Worm (Caenorhabditis elegans) whole organism, young adult: Measurements from ENCODE around the gene K09C6.3.

ENCODE experiments used
- B0261.1 ChIP-seq: sonication (generic microtip); optimal IDR thresholded peaks from 2 replicates; lab custom pipeline; 2016; ENCODE audit warnings: mild to moderate bottlenecking, missing genetic modification characterization, moderate library complexity, missing compliant biosample characterization
- D2030.7 ChIP-seq: fragments of 200-800 bp; sonication (Bioruptor generic); IDR thresholded peaks from 2 replicates; pipeline ENCODE4 v1.3.6; 2022; ENCODE audit warnings: missing genetic modification reagents, missing genetic modification characterization, missing compliant biosample characterization
- F10E7.11 ChIP-seq: sonication (generic microtip); optimal IDR thresholded peaks from 2 replicates; lab custom pipeline; 2017; ENCODE audit warnings: mild to moderate bottlenecking, missing genetic modification characterization, moderate library complexity, missing compliant biosample characterization
- F22D6.2 ChIP-seq: sonication (generic microtip); optimal IDR thresholded peaks from 2 replicates; lab custom pipeline; 2016; ENCODE audit warnings: mild to moderate bottlenecking, missing genetic modification characterization, missing compliant biosample characterization
- F33H1.4 ChIP-seq: fragments of 200-800 bp; sonication (Bioruptor generic); IDR thresholded peaks from 2 replicates; pipeline ENCODE4 v1.3.6; 2022; ENCODE audit warnings: missing genetic modification reagents, missing genetic modification characterization, missing compliant biosample characterization
- F55B11.4 ChIP-seq: sonication (generic microtip); optimal IDR thresholded peaks from 2 replicates; lab custom pipeline; 2016; ENCODE audit warnings: missing compliant biosample characterization, missing genetic modification characterization, borderline replicate concordance; ENCODE audit not compliant: insufficient read depth
- Y53F4B.3 ChIP-seq: fragments of 200-800 bp; sonication (Bioruptor generic); IDR thresholded peaks from 2 replicates; pipeline ENCODE4 v1.3.6; 2022; ENCODE audit warnings: missing genetic modification reagents, missing genetic modification characterization, missing compliant biosample characterization
- Y56A3A.18 ChIP-seq: fragments of 200-800 bp; sonication (Bioruptor generic); IDR thresholded peaks from 2 replicates; pipeline ENCODE4 v1.3.6; 2022; ENCODE audit warnings: missing genetic modification reagents, missing genetic modification characterization, missing compliant biosample characterization
- Y79H2A.3 ChIP-seq: fragments of 200-800 bp; sonication (Bioruptor generic); conservative IDR thresholded peaks from 2 replicates; pipeline ENCODE4 v1.3.6; 2022; ENCODE audit warnings: missing genetic modification reagents, missing genetic modification characterization, missing compliant biosample characterization
- ZK185.1 ChIP-seq: sonication (generic microtip); optimal IDR thresholded peaks from 2 replicates; lab custom pipeline; 2016; ENCODE audit warnings: mild to moderate bottlenecking, missing genetic modification characterization, missing compliant biosample characterization; ENCODE audit not compliant: poor library complexity, severe bottlenecking
- ama-1 ChIP-seq, 3 experiments: fragments of 150-350 bp in 1 of 3; sonication (generic microtip) in 2 of 3; optimal IDR thresholded peaks; 2 replicates each; lab custom pipeline; 2014 to 2018; ENCODE audit warnings: missing biosample characterization in 2 of 3, missing genetic modification characterization in 2 of 3, missing genetic modification reagents in 2 of 3
- attf-3 ChIP-seq: fragments of 200-800 bp; sonication (Bioruptor generic); conservative IDR thresholded peaks from 2 replicates; pipeline ENCODE4 v1.3.6; 2022; ENCODE audit warnings: missing genetic modification reagents, missing genetic modification characterization, missing compliant biosample characterization
- bed-1 ChIP-seq: fragments of 200-800 bp; sonication (Bioruptor generic); IDR thresholded peaks from 2 replicates; pipeline ENCODE4 v1.3.6; 2022; ENCODE audit warnings: missing genetic modification reagents, missing genetic modification characterization, missing compliant biosample characterization
- ccch-3 ChIP-seq: fragments of 200-800 bp; sonication (Bioruptor generic); optimal IDR thresholded peaks from 2 replicates; lab custom pipeline; 2018; ENCODE audit warnings: mild to moderate bottlenecking, missing genetic modification characterization, missing compliant biosample characterization
- cebp-1 ChIP-seq, 2 experiments: fragments of 200-800 bp in 1 of 2; sonication (Bioruptor generic) in 1 of 2; sonication (generic microtip) in 1 of 2; IDR thresholded peaks in 1 of 2; optimal IDR thresholded peaks in 1 of 2; 2 replicates each; pipeline versions ENCODE4 v1.3.6 to Lab custom; 2017 to 2022; ENCODE audit warnings: missing compliant biosample characterization in 2 of 2, missing genetic modification characterization in 2 of 2, mild to moderate bottlenecking in 1 of 2, missing genetic modification reagents in 1 of 2, moderate library complexity in 1 of 2
- ceh-58 ChIP-seq: fragments of 200-800 bp; sonication (Bioruptor generic); IDR thresholded peaks from 2 replicates; pipeline ENCODE4 v1.3.6; 2022; ENCODE audit warnings: missing genetic modification characterization, missing compliant biosample characterization
- ceh-91 ChIP-seq: fragments of 200-800 bp; sonication (Bioruptor generic); IDR thresholded peaks from 2 replicates; pipeline ENCODE4 v1.3.6; 2022; ENCODE audit warnings: missing genetic modification reagents, missing genetic modification characterization, missing compliant biosample characterization
- die-1 ChIP-seq: sonication (generic microtip); optimal IDR thresholded peaks from 2 replicates; lab custom pipeline; 2016; ENCODE audit warnings: missing genotype, mild to moderate bottlenecking, missing genetic modification characterization, missing compliant biosample characterization
- efl-1 ChIP-seq: fragments of 150-350 bp; optimal IDR thresholded peaks from 2 replicates; lab custom pipeline; 2014; ENCODE audit warnings: missing biosample characterization, missing genetic modification reagents, missing genetic modification characterization
- egl-18 ChIP-seq: fragments of 200-800 bp; sonication (Bioruptor generic); IDR thresholded peaks from 2 replicates; pipeline ENCODE4 v1.3.6; 2022; ENCODE audit warnings: missing genetic modification reagents, missing genetic modification characterization, missing compliant biosample characterization
- him-1 ChIP-seq: sonication (generic microtip); optimal IDR thresholded peaks from 2 replicates; lab custom pipeline; 2016; ENCODE audit warnings: missing genotype, missing genetic modification reagents, missing genetic modification characterization, missing compliant biosample characterization
- hlh-12 ChIP-seq: sonication (generic microtip); optimal IDR thresholded peaks from 2 replicates; lab custom pipeline; 2016; ENCODE audit warnings: missing genetic modification characterization, missing compliant biosample characterization
- hmg-1.2 ChIP-seq: fragments of 200-800 bp; sonication (Bioruptor generic); IDR thresholded peaks from 2 replicates; pipeline ENCODE4 v1.3.6; 2022; ENCODE audit warnings: missing genetic modification reagents, missing genetic modification characterization, missing compliant biosample characterization
- hmg-20 ChIP-seq: fragments of 200-800 bp; sonication (Bioruptor generic); IDR thresholded peaks from 2 replicates; pipeline ENCODE4 v1.3.6; 2022; ENCODE audit warnings: missing genetic modification reagents, missing genetic modification characterization, missing compliant biosample characterization
- hsf-1 ChIP-seq: fragments of 200-800 bp; sonication (Bioruptor generic); IDR thresholded peaks from 2 replicates; pipeline ENCODE4 v1.3.6; 2022; ENCODE audit warnings: missing genetic modification reagents, missing genetic modification characterization, missing compliant biosample characterization
- lin-26 ChIP-seq: fragments of 200-800 bp; sonication (Bioruptor generic); IDR thresholded peaks from 2 replicates; pipeline ENCODE4 v1.3.6; 2022; ENCODE audit warnings: missing genetic modification reagents, missing genetic modification characterization, missing compliant biosample characterization
- lin-40 ChIP-seq: sonication (generic microtip); optimal IDR thresholded peaks from 2 replicates; lab custom pipeline; 2016; ENCODE audit warnings: missing genetic modification characterization, mild to moderate bottlenecking, missing compliant biosample characterization, missing genotype, missing genetic modification reagents
- lsy-27 ChIP-seq: sonication (generic microtip); optimal IDR thresholded peaks from 2 replicates; lab custom pipeline; 2017; ENCODE audit warnings: missing genetic modification characterization, mild to moderate bottlenecking, missing compliant biosample characterization, antibody characterized with exemption, missing genotype, borderline replicate concordance; ENCODE audit not compliant: insufficient read depth
- madf-3 ChIP-seq: fragments of 200-800 bp; sonication (Bioruptor generic); IDR thresholded peaks from 2 replicates; pipeline ENCODE4 v1.3.6; 2022; ENCODE audit warnings: missing genetic modification reagents, missing genetic modification characterization, missing compliant biosample characterization
- madf-6 ChIP-seq: fragments of 200-800 bp; sonication (Bioruptor generic); IDR thresholded peaks from 2 replicates; pipeline ENCODE4 v1.3.6; 2022; ENCODE audit warnings: missing genetic modification reagents, missing genetic modification characterization, missing compliant biosample characterization
- mes-4 ChIP-seq: sonication (generic microtip); optimal IDR thresholded peaks from 2 replicates; lab custom pipeline; 2016; ENCODE audit warnings: missing genotype, missing genetic modification characterization, missing compliant biosample characterization
- mxl-1 ChIP-seq: sonication (generic microtip); optimal IDR thresholded peaks from 2 replicates; lab custom pipeline; 2016; ENCODE audit warnings: missing genetic modification characterization, missing compliant biosample characterization
- nfya-2 ChIP-seq: fragments of 200-800 bp; sonication (Bioruptor generic); IDR thresholded peaks from 2 replicates; pipeline ENCODE4 v1.3.6; 2022; ENCODE audit warnings: missing genetic modification reagents, missing genetic modification characterization, missing compliant biosample characterization
- nfyb-1 ChIP-seq: fragments of 200-800 bp; sonication (Bioruptor generic); IDR thresholded peaks from 2 replicates; pipeline ENCODE4 v1.3.6; 2022; ENCODE audit warnings: missing genetic modification reagents, missing genetic modification characterization, missing compliant biosample characterization
- rec-8 ChIP-seq, 2 experiments: sonication (generic microtip); optimal IDR thresholded peaks; 2 replicates each; lab custom pipeline; 2016; ENCODE audit warnings: mild to moderate bottlenecking in 2 of 2, missing genetic modification characterization in 2 of 2, missing genetic modification reagents in 2 of 2, missing genotype in 2 of 2, missing biosample characterization in 1 of 2, missing compliant biosample characterization in 1 of 2, moderate library complexity in 1 of 2
- repo-1 ChIP-seq: sonication (generic microtip); optimal IDR thresholded peaks from 2 replicates; lab custom pipeline; 2017; ENCODE audit warnings: mild to moderate bottlenecking, missing genetic modification characterization, missing compliant biosample characterization
- sdz-38 ChIP-seq: sonication (generic microtip); optimal IDR thresholded peaks from 2 replicates; lab custom pipeline; 2016; ENCODE audit warnings: missing genotype, missing genetic modification characterization, missing compliant biosample characterization
- snpc-3.4 ChIP-seq: sonication (generic microtip); optimal IDR thresholded peaks from 2 replicates; lab custom pipeline; 2017; ENCODE audit warnings: missing genetic modification characterization, mild to moderate bottlenecking, missing compliant biosample characterization, antibody characterized with exemption, moderate library complexity, missing genotype, missing genetic modification reagents
- somi-1 ChIP-seq: fragments of 200-800 bp; sonication (Bioruptor generic); optimal IDR thresholded peaks from 2 replicates; lab custom pipeline; 2018; ENCODE audit warnings: mild to moderate bottlenecking, missing genetic modification characterization, missing compliant biosample characterization
- tbp1 ChIP-seq: fragments of 200-800 bp; sonication (Bioruptor generic); optimal IDR thresholded peaks from 2 replicates; lab custom pipeline; 2018; ENCODE audit warnings: mild to moderate bottlenecking, missing genetic modification characterization, missing compliant biosample characterization
- tbx-9 ChIP-seq: sonication (generic microtip); optimal IDR thresholded peaks from 2 replicates; lab custom pipeline; 2016; ENCODE audit warnings: borderline replicate concordance, missing genetic modification characterization, inconsistent platforms, missing compliant biosample characterization
- tlf-1 ChIP-seq: fragments of 200-800 bp; sonication (Bioruptor generic); optimal IDR thresholded peaks from 2 replicates; lab custom pipeline; 2018; ENCODE audit warnings: mild to moderate bottlenecking, missing genetic modification characterization, missing compliant biosample characterization
- unc-62 ChIP-seq: fragments of 150-350 bp; optimal IDR thresholded peaks from 2 replicates; lab custom pipeline; 2014; ENCODE audit warnings: missing biosample characterization, missing genetic modification reagents, missing genetic modification characterization
- zim-3 ChIP-seq: sonication (generic microtip); optimal IDR thresholded peaks from 2 replicates; lab custom pipeline; 2017; ENCODE audit warnings: mild to moderate bottlenecking, missing genetic modification characterization, moderate library complexity, missing compliant biosample characterization
- ztf-22 ChIP-seq: fragments of 200-800 bp; sonication (Bioruptor generic); optimal IDR thresholded peaks from 2 replicates; lab custom pipeline; 2018; ENCODE audit warnings: mild to moderate bottlenecking, missing genetic modification characterization, moderate library complexity, missing compliant biosample characterization
- ztf-26 ChIP-seq: sonication (generic microtip); optimal IDR thresholded peaks from 2 replicates; lab custom pipeline; 2017; ENCODE audit warnings: missing genetic modification characterization, missing compliant biosample characterization
- ztf-28 ChIP-seq: fragments of 200-800 bp; sonication (Bioruptor generic); IDR thresholded peaks from 2 replicates; pipeline ENCODE4 v1.3.6; 2022; ENCODE audit warnings: missing genetic modification reagents, missing genetic modification characterization, missing compliant biosample characterization

The K09C6.3 gene

DNA sequence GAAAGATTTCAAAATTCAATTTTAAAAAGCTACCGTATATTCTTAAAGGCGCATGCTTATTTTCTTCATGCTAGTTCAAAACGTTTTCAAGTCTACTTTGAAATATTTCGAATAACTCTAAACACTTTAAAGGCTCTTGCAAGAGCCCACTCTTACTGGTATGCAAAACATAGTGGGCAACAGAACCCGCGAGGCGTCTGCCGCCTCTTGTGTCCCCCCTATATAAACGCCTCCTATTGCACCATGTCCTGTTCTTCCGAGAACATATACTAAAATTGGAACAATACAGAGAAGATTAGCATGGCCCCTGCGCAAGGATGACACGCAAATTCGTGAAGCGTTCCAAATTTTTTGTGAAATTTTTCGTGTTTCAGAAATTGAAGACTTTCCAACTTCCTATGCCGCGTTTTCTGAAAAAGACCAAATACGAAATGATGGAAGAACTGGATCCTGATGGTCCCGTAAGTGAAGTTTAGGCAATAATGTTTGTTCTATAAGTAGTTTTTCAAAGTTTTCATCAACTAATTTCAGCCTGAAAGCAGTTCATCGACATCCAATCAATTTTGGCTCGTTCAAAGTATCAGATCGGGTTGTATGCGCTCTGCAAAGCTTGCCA is 6.7 kb downstream of the K09C6.3 start (continued):
- peak; percentile 55 for TF ChIP-seq B0261.1 (tag; lab: Kevin White, UChicago)
- TF ChIP-seq ztf-28 (GFP tag; lab: Robert Waterston, UW), result no peak
- TF ChIP-seq D2030.7 (GFP tag; lab: Robert Waterston, UW), result peak; percentile 56; the same call in 1 of the 2 replicates
- TF ChIP-seq somi-1 (GFP tag; lab: Kevin White, UChicago), result no peak
- peak; percentile 66; the same call in 1 of the 2 replicates for TF ChIP-seq hsf-1 (GFP tag; lab: Robert Waterston, UW)
- no peak for TF ChIP-seq hlh-12 (tag; lab: Kevin White, UChicago)
- no peak for TF ChIP-seq F22D6.2 (tag; lab: Kevin White, UChicago)
- TF ChIP-seq madf-6 (GFP tag; lab: Robert Waterston, UW), result peak; percentile 81
- no peak for TF ChIP-seq efl-1 (GFP tag; lab: Kevin White, UChicago)
- TF ChIP-seq lin-40 (tag; lab: Kevin White, UChicago), result no peak
- no peak for TF ChIP-seq tbx-9 (tag; lab: Kevin White, UChicago)
- TF ChIP-seq hmg-20 (GFP tag; lab: Robert Waterston, UW), result 0 out of 2 replicates have a peak, but pooled peaks have one; percentile 67
- TF ChIP-seq unc-62 (GFP tag; lab: Kevin White, UChicago), result no peak
- TF ChIP-seq tbp1 (GFP tag; lab: Kevin White, UChicago), result peak; percentile 79
- TF ChIP-seq egl-18 (GFP tag; lab: Robert Waterston, UW), result 0 out of 2 replicates have a peak, but pooled peaks have one; percentile 43
- TF ChIP-seq lin-26 (GFP tag; lab: Robert Waterston, UW), result peak; percentile 83
- no peak for TF ChIP-seq ztf-26 (tag; lab: Kevin White, UChicago)
- no peak for TF ChIP-seq cebp-1 (GFP tag; IDR thresholded peaks at IDR 0.05; lab: Robert Waterston, UW)
- no peak for TF ChIP-seq cebp-1 (tag; optimal IDR thresholded peaks at IDR 0.05; lab: Kevin White, UChicago)
- TF ChIP-seq F33H1.4 (GFP tag; lab: Robert Waterston, UW), result 0 out of 2 replicates have a peak, but pooled peaks have one; percentile 17
- no peak for TF ChIP-seq ccch-3
- TF ChIP-seq zim-3, result no peak
- TF ChIP-seq madf-3 (GFP tag; lab: Robert Waterston, UW), result no peak
- peak; percentile 85 for TF ChIP-seq him-1 (tag; lab: Kevin White, UChicago)
- TF ChIP-seq repo-1 (tag; lab: Kevin White, UChicago), result no peak
- TF ChIP-seq mxl-1 (tag; lab: Kevin White, UChicago), result peak; percentile 32
- TF ChIP-seq nfya-2 (GFP tag; lab: Robert Waterston, UW), result no peak
- no peak for TF ChIP-seq attf-3 (GFP tag; lab: Robert Waterston, UW)
- no peak for TF ChIP-seq ceh-91 (GFP tag; lab: Robert Waterston, UW)
- TF ChIP-seq mes-4 (tag; lab: Kevin White, UChicago), result no peak
- no peak for TF ChIP-seq Y53F4B.3 (GFP tag; lab: Robert Waterston, UW)
- no peak for TF ChIP-seq tlf-1 (GFP tag; lab: Kevin White, UChicago)
- no peak for TF ChIP-seq lsy-27 (tag; lab: Kevin White, UChicago)
- TF ChIP-seq ztf-22 (GFP tag; lab: Kevin White, UChicago), result no peak
- no peak for TF ChIP-seq ZK185.1 (tag; lab: Kevin White, UChicago)
- no peak for TF ChIP-seq bed-1
- TF ChIP-seq rec-8 (tag; optimal IDR thresholded peaks at IDR 0.05; lab: Kevin White, UChicago), result no peak
- no peak for TF ChIP-seq die-1 (tag; lab: Kevin White, UChicago)
- no peak for TF ChIP-seq ama-1 (optimal IDR thresholded peaks at IDR 0.05; lab: Kevin White, UChicago)
- TF ChIP-seq ama-1 (GFP tag; optimal IDR thresholded peaks at IDR 0.05; lab: Kevin White, UChicago), result no peak
- no peak for TF ChIP-seq Y79H2A.3 (GFP tag; lab: Robert Waterston, UW)
- no peak for TF ChIP-seq ceh-58 (GFP tag; lab: Robert Waterston, UW)
- peak; percentile 98 for TF ChIP-seq hmg-1.2 (GFP tag; lab: Robert Waterston, UW)
- no peak for TF ChIP-seq nfyb-1
- no peak for TF ChIP-seq F55B11.4 (tag; lab: Kevin White, UChicago)
- TF ChIP-seq sdz-38 (tag; lab: Kevin White, UChicago), result no peak
- TF ChIP-seq F10E7.11, result no peak
- peak; percentile 86 for TF ChIP-seq snpc-3.4 (tag; lab: Kevin White, UChicago)
- peak; percentile 84 for TF ChIP-seq Y56A3A.18 (GFP tag; lab: Robert Waterston, UW)
